Fruit fly (Drosophila melanogaster) whole organism, embryonic: ENCODE results near the gene Irbp18.
A peak's percentile ranks its signal among the peaks of the same experiment; 100 is the strongest.

Experiments
- Asciz ChIP-seq: fragments of 200-800 bp; sonication (Bioruptor generic); optimal IDR thresholded peaks from 2 replicates; lab custom pipeline; 2017; ENCODE audit warnings: missing biosample characterization, mild to moderate bottlenecking, missing genetic modification characterization, missing genetic modification reagents
- CG10431 ChIP-seq: fragments of 200-800 bp; sonication (Bioruptor generic); optimal IDR thresholded peaks from 3 replicates; lab custom pipeline; 2018; ENCODE audit warnings: missing biosample characterization, mild to moderate bottlenecking, missing genetic modification characterization
- CG11456 ChIP-seq: fragments of 200-800 bp; sonication (Bioruptor generic); IDR thresholded peaks from 3 replicates; pipeline ENCODE4 v1.3.6; 2022; ENCODE audit warnings: missing biosample characterization, missing genetic modification characterization
- CG12299 ChIP-seq: fragments of 200-800 bp; sonication (Bioruptor generic); optimal IDR thresholded peaks from 2 replicates; lab custom pipeline; 2018; ENCODE audit warnings: missing biosample characterization, mild to moderate bottlenecking, missing genetic modification characterization
- CG13296 ChIP-seq: fragments of 200-800 bp; sonication (Bioruptor generic); optimal IDR thresholded peaks from 3 replicates; lab custom pipeline; 2018; ENCODE audit warnings: missing biosample characterization, mild to moderate bottlenecking, missing genetic modification characterization
- CG15011 ChIP-seq: fragments of 200-800 bp; sonication (Bioruptor generic); optimal IDR thresholded peaks from 3 replicates; lab custom pipeline; 2018; ENCODE audit warnings: missing biosample characterization, mild to moderate bottlenecking, missing genetic modification characterization
- CG17385 ChIP-seq: fragments of 200-800 bp; sonication (Bioruptor generic); optimal IDR thresholded peaks from 3 replicates; lab custom pipeline; 2018; ENCODE audit warnings: missing biosample characterization, mild to moderate bottlenecking, missing genetic modification characterization
- CG17568 ChIP-seq: fragments of 200-800 bp; sonication (Bioruptor generic); optimal IDR thresholded peaks from 2 replicates; lab custom pipeline; 2018; ENCODE audit warnings: missing biosample characterization, mild to moderate bottlenecking, missing genetic modification characterization, moderate library complexity
- CG17912 ChIP-seq: fragments of 200-800 bp; sonication (Bioruptor generic); optimal IDR thresholded peaks from 2 replicates; lab custom pipeline; 2018; ENCODE audit warnings: missing biosample characterization, mild to moderate bottlenecking, missing genetic modification characterization
- CG18619 ChIP-seq: fragments of 200-800 bp; sonication (Bioruptor generic); optimal IDR thresholded peaks from 3 replicates; lab custom pipeline; 2017; ENCODE audit warnings: missing biosample characterization, mild to moderate bottlenecking, missing genetic modification characterization
- CG18764 ChIP-seq: fragments of 200-800 bp; sonication (Bioruptor generic); optimal IDR thresholded peaks from 3 replicates; lab custom pipeline; 2016; ENCODE audit warnings: missing biosample characterization, missing genetic modification characterization
- CG2712 ChIP-seq: fragments of 200-800 bp; optimal IDR thresholded peaks from 3 replicates; lab custom pipeline; 2019; ENCODE audit warnings: missing biosample characterization, mild to moderate bottlenecking, missing genetic modification characterization, moderate library complexity
- CG30020 ChIP-seq: fragments of 200-800 bp; optimal IDR thresholded peaks from 2 replicates; lab custom pipeline; 2019; ENCODE audit warnings: missing biosample characterization, mild to moderate bottlenecking, missing genetic modification characterization, moderate library complexity
- CG3065 ChIP-seq: fragments of 200-800 bp; sonication (Bioruptor generic); optimal IDR thresholded peaks from 2 replicates; lab custom pipeline; 2016; ENCODE audit warnings: missing biosample characterization, missing genetic modification characterization
- CG33557 ChIP-seq: fragments of 200-800 bp; sonication (Bioruptor generic); optimal IDR thresholded peaks from 2 replicates; lab custom pipeline; 2019; ENCODE audit warnings: missing biosample characterization, mild to moderate bottlenecking, missing genetic modification characterization, moderate library complexity
- CG4360 ChIP-seq: fragments of 200-800 bp; sonication (Bioruptor generic); IDR thresholded peaks from 2 replicates; pipeline ENCODE4 v1.3.6; 2022; ENCODE audit warnings: missing biosample characterization, missing genetic modification characterization
- CG6254 ChIP-seq: fragments of 200-800 bp; sonication (Bioruptor generic); optimal IDR thresholded peaks from 3 replicates; lab custom pipeline; 2017; ENCODE audit warnings: mild to moderate bottlenecking, missing biosample characterization, missing genetic modification reagents, missing genetic modification characterization
- CkIIα-i1 ChIP-seq: fragments of 200-800 bp; sonication (Bioruptor generic); IDR thresholded peaks from 2 replicates; pipeline ENCODE4 v1.3.6; 2022; ENCODE audit warnings: missing biosample characterization, missing genetic modification characterization
- D ChIP-seq, 2 experiments: fragments of 200-800 bp in 1 of 2; fragments of >200 bp in 1 of 2; sonication (Bioruptor generic) in 1 of 2; optimal IDR thresholded peaks; 2 replicates in 1 of 2; 3 replicates in 1 of 2; lab custom pipeline; 2017; ENCODE audit warnings: mild to moderate bottlenecking in 1 of 2, missing biosample characterization in 1 of 2, missing genetic modification characterization in 1 of 2, missing genetic modification reagents in 1 of 2
- D19A ChIP-seq: fragments of 200-800 bp; optimal IDR thresholded peaks from 3 replicates; lab custom pipeline; 2019; ENCODE audit warnings: missing biosample characterization, mild to moderate bottlenecking, missing genetic modification characterization, moderate library complexity
- Dad ChIP-seq: fragments of 200-800 bp; sonication (Bioruptor generic); optimal IDR thresholded peaks from 3 replicates; lab custom pipeline; 2016; ENCODE audit warnings: missing biosample characterization, missing genetic modification characterization
- Dip2 ChIP-seq: fragments of 200-800 bp; sonication (Bioruptor generic); IDR thresholded peaks from 2 replicates; pipeline ENCODE4 v1.3.6; 2022; ENCODE audit warnings: missing biosample characterization, missing genetic modification characterization
- Lhr ChIP-seq: fragments of 200-800 bp; sonication (Bioruptor generic); optimal IDR thresholded peaks from 3 replicates; lab custom pipeline; 2017; ENCODE audit warnings: mild to moderate bottlenecking, missing biosample characterization, missing genetic modification reagents, missing genetic modification characterization
- Lpt ChIP-seq: fragments of >200 bp; optimal IDR thresholded peaks from 2 replicates; lab custom pipeline; 2018; ENCODE audit warnings: missing biosample characterization, missing genetic modification characterization
- MTF-1 ChIP-seq: fragments of 200-800 bp; sonication (Bioruptor generic); optimal IDR thresholded peaks from 2 replicates; lab custom pipeline; 2018; ENCODE audit warnings: missing biosample characterization, mild to moderate bottlenecking, missing genetic modification characterization, borderline replicate concordance
- Mes4 ChIP-seq: fragments of 200-800 bp; sonication (Bioruptor generic); optimal IDR thresholded peaks from 2 replicates; lab custom pipeline; 2016; ENCODE audit warnings: missing biosample characterization, missing genetic modification characterization
- NK7.1 ChIP-seq: fragments of 200-800 bp; sonication (Bioruptor generic); optimal IDR thresholded peaks from 3 replicates; lab custom pipeline; 2016; ENCODE audit warnings: missing biosample characterization, missing genetic modification characterization
- Oli ChIP-seq: fragments of 200-800 bp; sonication (Bioruptor generic); optimal IDR thresholded peaks from 2 replicates; lab custom pipeline; 2018; ENCODE audit warnings: missing biosample characterization, mild to moderate bottlenecking, missing genetic modification characterization, moderate library complexity
- Opbp ChIP-seq: fragments of 200-800 bp; sonication (Bioruptor generic); IDR thresholded peaks from 3 replicates; pipeline ENCODE4 v1.3.6; 2022; ENCODE audit warnings: missing biosample characterization, missing genetic modification characterization; ENCODE audit not compliant: partially characterized antibody
- Rx ChIP-seq: fragments of 200-800 bp; sonication (Bioruptor generic); IDR thresholded peaks from 2 replicates; pipeline ENCODE4 v1.3.6; 2022; ENCODE audit warnings: missing biosample characterization, missing genetic modification characterization
- Ssrp ChIP-seq: fragments of 200-800 bp; sonication (Bioruptor generic); optimal IDR thresholded peaks from 2 replicates; lab custom pipeline; 2018; ENCODE audit warnings: missing biosample characterization, mild to moderate bottlenecking, missing genetic modification characterization, moderate library complexity
- ash1 ChIP-seq: fragments of 200-800 bp; sonication (Bioruptor generic); optimal IDR thresholded peaks from 2 replicates; lab custom pipeline; 2018; ENCODE audit warnings: missing biosample characterization, mild to moderate bottlenecking, missing genetic modification characterization
- bbx ChIP-seq: fragments of 200-800 bp; sonication (Bioruptor generic); IDR thresholded peaks from 2 replicates; pipeline ENCODE4 v1.3.6; 2022; ENCODE audit warnings: missing biosample characterization, missing genetic modification characterization; ENCODE audit not compliant: partially characterized antibody
- cg ChIP-seq: fragments of 200-800 bp; sonication (Bioruptor generic); optimal IDR thresholded peaks from 3 replicates; lab custom pipeline; 2019; ENCODE audit warnings: missing biosample characterization, mild to moderate bottlenecking, missing genetic modification characterization, moderate library complexity
- dimm ChIP-seq: fragments of 200-800 bp; sonication (Bioruptor generic); IDR thresholded peaks from 2 replicates; pipeline ENCODE4 v1.3.6; 2022; ENCODE audit warnings: missing biosample characterization, missing genetic modification characterization
- disco-r ChIP-seq: fragments of 200-800 bp; sonication (Bioruptor generic); optimal IDR thresholded peaks from 2 replicates; lab custom pipeline; 2016; ENCODE audit warnings: missing biosample characterization, missing genetic modification characterization
- jigr1 ChIP-seq: fragments of 200-800 bp; sonication (Bioruptor generic); IDR thresholded peaks from 3 replicates; pipeline ENCODE4 v1.3.6; 2022; ENCODE audit warnings: missing biosample characterization, missing genetic modification characterization
- nmo ChIP-seq: fragments of 200-800 bp; sonication (Bioruptor generic); optimal IDR thresholded peaks from 2 replicates; lab custom pipeline; 2018; ENCODE audit warnings: missing biosample characterization, mild to moderate bottlenecking, missing genetic modification characterization, moderate library complexity
- nom ChIP-seq: fragments of 200-800 bp; sonication (Bioruptor generic); optimal IDR thresholded peaks from 2 replicates; lab custom pipeline; 2017; ENCODE audit warnings: missing biosample characterization, missing genetic modification characterization, mild to moderate bottlenecking, moderate library complexity, missing genetic modification reagents
- oc ChIP-seq: fragments of 200-800 bp; sonication (Bioruptor generic); optimal IDR thresholded peaks from 2 replicates; lab custom pipeline; 2018; ENCODE audit warnings: missing biosample characterization, mild to moderate bottlenecking, missing genetic modification characterization, moderate library complexity
- pan ChIP-seq, 4 experiments: fragments of >200 bp in 3 of 4; fragments of 200-800 bp in 1 of 4; sonication (Bioruptor generic) in 1 of 4; optimal IDR thresholded peaks in 3 of 4; IDR thresholded peaks in 1 of 4; 2 replicates each; pipeline versions ENCODE4 v1.3.6 to Lab custom; 2017 to 2022; ENCODE audit warnings: missing biosample characterization in 2 of 4, missing genetic modification characterization in 2 of 4, mixed read lengths in 1 of 4
- row ChIP-seq: fragments of 200-800 bp; sonication (Bioruptor generic); IDR thresholded peaks from 3 replicates; pipeline ENCODE4 v1.3.6; 2022; ENCODE audit warnings: missing biosample characterization, missing genetic modification characterization
- salm ChIP-seq: fragments of 200-800 bp; sonication (Bioruptor generic); optimal IDR thresholded peaks from 2 replicates; lab custom pipeline; 2018; ENCODE audit warnings: missing biosample characterization, mild to moderate bottlenecking, missing genetic modification characterization
- schlank ChIP-seq: fragments of 200-800 bp; sonication (Bioruptor generic); optimal IDR thresholded peaks from 2 replicates; lab custom pipeline; 2018; ENCODE audit warnings: missing biosample characterization, mild to moderate bottlenecking, missing genetic modification characterization
- sim ChIP-seq: fragments of 200-800 bp; sonication (Bioruptor generic); IDR thresholded peaks from 2 replicates; pipeline ENCODE4 v1.3.6; 2022; ENCODE audit warnings: missing biosample characterization, missing genetic modification characterization
- slbo ChIP-seq: fragments of 200-800 bp; sonication (Bioruptor generic); IDR thresholded peaks from 2 replicates; pipeline ENCODE4 v1.3.6; 2022; ENCODE audit warnings: missing biosample characterization, missing genetic modification characterization
- sna ChIP-seq: fragments of 200-800 bp; sonication (Bioruptor generic); IDR thresholded peaks from 2 replicates; pipeline ENCODE4 v1.3.6; 2022; ENCODE audit warnings: missing biosample characterization, missing genetic modification characterization; ENCODE audit not compliant: partially characterized antibody
- so ChIP-seq: fragments of 200-800 bp; sonication (Bioruptor generic); IDR thresholded peaks from 3 replicates; pipeline ENCODE4 v1.3.6; 2022; ENCODE audit warnings: missing biosample characterization, missing genetic modification characterization
- tap ChIP-seq: fragments of 200-800 bp; optimal IDR thresholded peaks from 3 replicates; lab custom pipeline; 2019; ENCODE audit warnings: missing biosample characterization, mild to moderate bottlenecking, missing genetic modification characterization, moderate library complexity

Irbp18 gene

DNA sequence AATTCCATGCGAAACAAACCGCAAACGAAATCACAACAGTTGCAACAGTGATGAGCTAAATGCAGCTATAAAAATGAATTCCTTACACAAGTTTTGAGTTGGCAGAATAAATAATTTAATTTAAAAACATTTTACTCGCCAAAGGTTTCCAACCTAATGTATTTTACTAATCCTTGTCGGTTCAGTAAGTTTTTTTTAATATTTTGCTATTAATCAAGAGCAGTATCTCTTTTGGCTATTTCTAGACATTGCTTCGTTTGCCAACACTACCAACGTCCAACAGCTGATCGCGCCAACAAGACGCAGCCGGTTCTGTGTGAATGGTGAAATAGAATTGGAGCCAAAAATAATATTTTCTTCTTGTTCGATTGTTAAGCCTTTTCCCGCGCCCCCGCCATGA is 33.3 kb downstream of the Irbp18 start, which contains the start of the genes CG32075, CG45101 and SuUR (continued):
- TF ChIP-seq pan (optimal IDR thresholded peaks at IDR 0.05; lab: Kevin White, UChicago) (no peak), pan (GFP tag; optimal IDR thresholded peaks at IDR 0.05 in 1 of 2, IDR thresholded peaks at IDR 0.05 in 1 of 2) (peak in 1 of 2 experiments; percentile 92), row (GFP tag; lab: Robert Waterston, UW) (peak; percentile 94), Dip2 (GFP tag; lab: Robert Waterston, UW) (no peak), salm (tag; lab: Kevin White, UChicago) (peak; percentile 24), CG18619 (GFP tag; lab: Kevin White, UChicago) (peak; percentile 78), CG12299 (tag; lab: Kevin White, UChicago) (peak; percentile 61), slbo (GFP tag; lab: Robert Waterston, UW) (peak; percentile 94), Dad (GFP tag; lab: Kevin White, UChicago) (peak; percentile 88), Ssrp (peak; percentile 88), CG6254 (GFP tag; lab: Kevin White, UChicago) (peak; percentile 54), CG17568 (GFP tag; lab: Kevin White, UChicago) (no peak), CG17385 (GFP tag; lab: Kevin White, UChicago) (peak; percentile 81), dimm (GFP tag; lab: Robert Waterston, UW) (0 out of 2 replicates have a peak, but pooled peaks have one; percentile 7), sim (GFP tag; lab: Robert Waterston, UW) (no peak), CG18764 (peak; percentile 83), tap (tag; lab: Kevin White, UChicago) (peak; percentile 61), D (optimal IDR thresholded peaks at IDR 0.05; lab: Kevin White, UChicago) (no peak), D (GFP tag; optimal IDR thresholded peaks at IDR 0.05; lab: Kevin White, UChicago) (peak; percentile 26), CG2712 (tag; lab: Kevin White, UChicago) (peak; percentile 91), MTF-1 (GFP tag; lab: Kevin White, UChicago) (no peak), cg (GFP tag; lab: Kevin White, UChicago) (no peak), CG30020 (tag; lab: Kevin White, UChicago) (peak; percentile 61), D19A (tag; lab: Kevin White, UChicago) (peak; percentile 68), CG4360 (GFP tag; lab: Robert Waterston, UW) (peak; percentile 47; the same call in 1 of the 2 replicates), schlank (tag; lab: Kevin White, UChicago) (peak; percentile 25), Oli (tag; lab: Kevin White, UChicago) (peak; percentile 82), so (GFP tag; lab: Robert Waterston, UW) (peak; percentile 78; the same call in 2 of the 3 replicates), oc (peak; percentile 57), CG15011 (GFP tag; lab: Kevin White, UChicago) (peak; percentile 39), CG11456 (peak; percentile 82), Mes4 (peak; percentile 75), CG33557 (GFP tag; lab: Kevin White, UChicago) (peak; percentile 71), CG3065 (GFP tag; lab: Kevin White, UChicago) (peak; percentile 83), nmo (peak; percentile 90), CG17912 (peak; percentile 41), NK7.1 (GFP tag; lab: Kevin White, UChicago) (peak; percentile 70), jigr1 (GFP tag; lab: Robert Waterston, UW) (peak; percentile 51; the same call in 1 of the 3 replicates), nom (GFP tag; lab: Kevin White, UChicago) (peak; percentile 42), ash1 (no peak), Asciz (GFP tag; lab: Kevin White, UChicago) (peak; percentile 62), Rx (GFP tag; lab: Robert Waterston, UW) (peak; percentile 77), disco-r (GFP tag; lab: Kevin White, UChicago) (peak; percentile 51), sna (GFP tag; lab: Robert Waterston, UW) (no peak), Lhr (GFP tag; lab: Kevin White, UChicago) (peak; percentile 51), CG13296 (peak; percentile 79), Lpt (GFP tag; lab: Kevin White, UChicago) (no peak), bbx (GFP tag; lab: Robert Waterston, UW) (no peak), CkIIα-i1 (GFP tag; lab: Robert Waterston, UW) (no peak), Opbp (GFP tag; lab: Robert Waterston, UW) (no peak), CG10431 (GFP tag; lab: Kevin White, UChicago) (peak; percentile 48)
